Worm (Caenorhabditis elegans): Measurements from ENCODE around the gene C25G4.17.

C25G4.17 gene

DNA sequence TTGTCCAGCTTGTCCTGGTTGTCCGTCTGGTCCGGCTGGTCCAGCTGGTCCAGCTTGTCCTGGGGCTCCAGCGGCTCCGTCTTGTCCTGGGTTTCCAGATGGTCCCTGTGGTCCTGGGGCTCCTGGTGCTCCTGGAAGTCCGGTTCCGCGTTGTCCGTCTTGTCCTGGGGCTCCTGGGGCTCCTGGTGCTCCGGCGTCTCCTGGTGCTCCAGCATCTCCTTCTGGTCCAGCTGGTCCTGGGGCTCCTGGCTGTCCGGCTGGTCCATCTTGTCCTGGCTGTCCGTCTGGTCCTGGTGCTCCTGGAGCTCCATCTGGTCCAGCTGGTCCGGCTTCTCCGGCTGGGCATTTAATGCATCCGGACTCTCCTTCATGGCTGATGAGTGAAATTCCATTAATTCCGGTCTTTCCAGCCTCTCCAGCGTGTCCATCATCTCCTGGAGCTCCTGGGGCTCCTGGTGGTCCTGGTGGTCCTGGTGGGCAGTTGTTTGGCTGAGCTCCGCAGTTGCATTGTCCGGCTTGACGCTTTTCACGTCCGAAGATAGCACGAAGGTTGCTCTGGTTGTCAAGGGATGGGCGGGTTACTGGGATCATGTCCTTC lies 14.0 kb upstream of the C25G4.17 start:
- TF ChIP-seq him-1 (tag; optimal IDR thresholded peaks at IDR 0.05) (no peak), W03F9.2 (tag; optimal IDR thresholded peaks at IDR 0.05) (no peak), dao-5 (tag; optimal IDR thresholded peaks at IDR 0.05) (no peak)

DNA sequence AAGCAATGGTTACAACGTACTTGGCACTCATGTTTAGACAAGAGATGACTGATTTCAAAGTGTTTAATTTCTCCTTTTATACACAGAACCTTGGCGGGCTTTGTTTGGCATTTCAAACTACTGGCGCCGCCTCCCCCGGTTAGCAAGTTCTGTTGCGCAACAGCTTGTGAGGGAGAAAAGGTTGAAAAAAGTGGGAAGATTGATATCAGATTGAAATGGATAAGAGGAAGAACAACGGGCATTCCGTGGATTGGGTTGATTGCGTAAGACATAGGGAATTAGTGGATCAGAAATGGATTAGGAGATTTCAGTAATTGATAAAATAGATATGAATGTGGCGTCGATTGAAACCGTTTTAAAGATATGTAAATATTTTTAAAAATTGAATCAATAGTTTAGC lies 13.3 kb upstream of the C25G4.17 start, which contains the start of gene col-130:
col-130 (minus strand) TSS at position 50 of the 400 bp plus-strand sequence.
- TF ChIP-seq him-1 (tag; optimal IDR thresholded peaks at IDR 0.05) (no peak), dao-5 (tag; optimal IDR thresholded peaks at IDR 0.05) (no peak), W03F9.2 (tag; optimal IDR thresholded peaks at IDR 0.05) (no peak)

DNA sequence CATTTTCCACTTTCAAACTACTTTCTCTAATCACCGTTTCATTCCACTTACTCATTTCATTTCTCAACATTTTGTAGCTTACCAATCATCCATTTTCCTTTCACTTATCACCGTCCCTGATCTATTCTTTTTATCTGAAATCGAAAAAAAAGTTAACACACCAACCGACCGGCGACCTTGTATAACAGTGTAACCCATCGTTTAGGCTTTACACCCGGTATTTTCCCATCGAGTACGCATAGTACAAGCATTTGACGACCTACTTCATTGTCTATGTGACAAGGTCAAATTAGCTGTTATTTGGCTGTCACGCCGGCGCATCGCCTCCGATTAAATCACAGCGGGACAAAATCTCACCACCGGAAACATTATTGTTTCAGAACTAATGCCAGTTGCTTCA lies 12.3 kb upstream of the C25G4.17 start:
- TF ChIP-seq dao-5 (tag; optimal IDR thresholded peaks at IDR 0.05) (no peak), him-1 (tag; optimal IDR thresholded peaks at IDR 0.05) (no peak), W03F9.2 (tag; optimal IDR thresholded peaks at IDR 0.05) (no peak)

DNA sequence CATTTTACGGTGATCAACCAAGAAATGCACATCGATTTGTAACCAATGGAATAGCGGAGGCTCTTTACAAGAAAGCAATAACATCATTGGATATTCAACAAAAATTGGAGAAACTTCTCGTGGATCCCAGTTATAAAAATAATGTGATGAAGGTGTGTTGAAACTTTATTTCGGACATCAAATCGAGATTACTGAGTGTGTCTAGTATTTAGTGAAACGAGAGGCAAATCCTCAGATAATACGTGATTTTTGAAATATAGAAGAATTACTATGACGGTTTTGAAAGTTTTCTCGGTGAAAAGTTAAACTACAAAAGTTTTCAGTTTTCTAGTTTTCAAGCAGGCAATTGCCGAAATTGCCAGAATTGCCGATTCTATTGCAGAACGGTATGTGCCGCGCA lies 10.1 kb upstream of the C25G4.17 start:
- TF ChIP-seq him-1 (tag; optimal IDR thresholded peaks at IDR 0.05) (no peak), W03F9.2 (tag; optimal IDR thresholded peaks at IDR 0.05) (no peak), dao-5 (tag; optimal IDR thresholded peaks at IDR 0.05) (no peak)

DNA sequence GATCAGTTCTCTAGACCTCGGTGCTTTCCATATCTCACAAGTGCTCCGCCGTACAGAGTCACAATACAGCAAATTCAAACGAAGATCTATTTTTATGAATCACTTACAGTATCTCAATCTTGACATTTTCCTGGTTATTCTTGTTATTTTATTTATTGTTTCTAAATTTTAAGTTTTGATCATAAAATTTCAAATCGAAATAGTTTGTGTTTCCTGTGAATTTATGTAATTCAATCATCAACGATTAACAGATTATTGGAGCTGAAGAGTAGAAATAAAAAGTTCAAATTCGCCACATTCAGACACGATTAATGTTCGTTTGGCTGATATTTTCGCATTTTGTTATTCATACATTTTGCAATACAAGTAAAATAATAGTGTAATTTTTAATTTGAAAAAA lies 9.5 kb upstream of the C25G4.17 start, which contains the start of gene clec-184:
clec-184 (plus strand) TSS at position 301 of the 400 bp plus-strand sequence.
- TF ChIP-seq him-1 (tag; optimal IDR thresholded peaks at IDR 0.05) (no peak), dao-5 (tag; optimal IDR thresholded peaks at IDR 0.05) (no peak), W03F9.2 (tag; optimal IDR thresholded peaks at IDR 0.05) (no peak)

DNA sequence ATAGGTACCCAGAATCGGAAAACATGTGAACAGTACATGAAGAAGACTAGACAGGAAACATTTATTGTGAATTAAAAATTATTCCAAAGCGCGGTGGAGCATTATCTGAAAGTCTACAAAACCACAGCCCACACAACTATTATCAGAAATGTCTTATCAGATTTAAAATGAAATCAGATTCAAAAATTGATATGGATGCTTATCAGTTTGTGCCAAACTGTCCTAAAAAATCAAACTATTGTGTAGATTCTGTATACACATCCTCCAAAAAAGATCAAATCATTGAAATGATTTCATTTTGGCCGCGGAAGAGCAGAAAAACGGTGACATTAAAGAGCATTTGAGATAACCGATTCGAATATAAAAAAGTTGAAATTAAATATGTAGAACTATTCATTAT lies 6.4 kb upstream of the C25G4.17 start, which contains the start of gene irg-4:
irg-4 (plus strand) TSS at position 392 of the 400 bp plus-strand sequence.
- no peak for TF ChIP-seq him-1 (tag; optimal IDR thresholded peaks at IDR 0.05)
- no peak for TF ChIP-seq W03F9.2 (tag; optimal IDR thresholded peaks at IDR 0.05)
- no peak for TF ChIP-seq dao-5 (tag; optimal IDR thresholded peaks at IDR 0.05)

DNA sequence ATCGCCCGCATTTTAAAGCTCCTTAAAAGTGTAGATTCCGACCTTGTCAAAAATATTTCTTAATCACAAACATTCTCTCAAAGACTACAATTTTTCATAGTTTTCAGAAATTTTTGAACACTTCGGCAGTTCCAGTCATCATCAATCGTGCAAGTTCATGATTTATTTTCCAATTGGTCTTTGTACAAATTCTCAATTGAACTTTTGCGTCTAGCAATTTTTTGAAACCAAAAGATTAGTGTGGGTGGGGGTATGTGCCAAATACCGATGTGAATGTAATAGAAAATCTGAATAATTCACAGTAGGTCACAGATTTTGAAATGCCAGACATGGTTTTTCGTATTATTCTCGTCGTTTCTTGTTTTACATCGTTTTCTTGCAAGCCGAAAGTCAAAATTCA lies 3.5 kb upstream of the C25G4.17 start, which contains the start of gene clec-185:
clec-185 (plus strand) TSS at position 301 of the 400 bp plus-strand sequence.
- TF ChIP-seq him-1 (tag; optimal IDR thresholded peaks at IDR 0.05) = no peak

DNA sequence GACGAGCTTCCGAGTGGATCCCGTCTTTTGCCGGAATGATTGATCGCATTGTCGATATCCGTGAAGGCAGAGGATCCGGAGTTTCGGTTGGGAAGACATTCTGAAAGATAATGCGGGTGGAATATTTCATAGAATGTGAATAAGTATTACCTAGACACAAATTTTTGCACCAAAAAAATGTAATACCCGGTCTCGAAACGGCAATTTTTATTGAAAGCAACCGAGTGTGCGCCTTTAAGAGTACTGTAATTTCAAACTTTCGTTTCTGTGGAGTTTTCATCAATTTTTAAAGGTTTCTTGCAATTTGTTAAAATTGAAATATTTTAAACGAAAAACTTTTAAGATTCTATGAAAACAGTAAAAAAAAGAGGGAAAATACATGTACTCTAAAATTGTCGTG lies 2.1 kb downstream of the C25G4.17 start, which contains the start of gene C25G4.2:
C25G4.2 (minus strand) TSS at position 100 of the 400 bp plus-strand sequence.
- TF ChIP-seq W03F9.2 (tag; optimal IDR thresholded peaks at IDR 0.05) = no peak
- TF ChIP-seq him-1 (tag; optimal IDR thresholded peaks at IDR 0.05) = no peak
- TF ChIP-seq dao-5 (tag; optimal IDR thresholded peaks at IDR 0.05) = no peak

DNA sequence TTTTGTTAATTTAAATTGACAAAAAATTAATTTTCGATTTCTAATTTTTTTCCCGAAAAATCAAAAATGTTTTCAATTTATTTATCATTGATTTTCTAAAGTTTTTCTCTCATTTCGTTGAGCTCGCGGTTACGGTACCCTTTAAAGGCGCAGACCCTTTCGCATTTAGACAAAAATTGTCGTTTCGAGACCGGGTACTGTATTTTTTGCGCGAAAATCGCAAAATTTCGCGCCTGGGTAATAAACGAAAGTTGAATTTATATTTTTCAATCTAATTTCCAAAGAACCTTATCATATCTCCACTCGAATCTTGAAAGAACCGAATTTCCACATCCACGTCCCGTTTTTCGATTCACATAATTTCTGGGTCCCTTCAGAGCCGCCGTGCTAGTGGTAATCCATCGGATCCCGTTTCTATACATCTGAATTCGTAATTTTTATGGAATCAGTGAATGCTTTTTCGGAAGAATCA lies 3.7 kb downstream of the C25G4.17 start, which contains the start of gene C25G4.3:
C25G4.3 (minus strand) TSS at position 422 of the 472 bp plus-strand sequence.
- TF ChIP-seq him-1 (tag; optimal IDR thresholded peaks at IDR 0.05) (no peak), dao-5 (tag; optimal IDR thresholded peaks at IDR 0.05) (no peak), W03F9.2 (tag; optimal IDR thresholded peaks at IDR 0.05) (no peak)

DNA sequence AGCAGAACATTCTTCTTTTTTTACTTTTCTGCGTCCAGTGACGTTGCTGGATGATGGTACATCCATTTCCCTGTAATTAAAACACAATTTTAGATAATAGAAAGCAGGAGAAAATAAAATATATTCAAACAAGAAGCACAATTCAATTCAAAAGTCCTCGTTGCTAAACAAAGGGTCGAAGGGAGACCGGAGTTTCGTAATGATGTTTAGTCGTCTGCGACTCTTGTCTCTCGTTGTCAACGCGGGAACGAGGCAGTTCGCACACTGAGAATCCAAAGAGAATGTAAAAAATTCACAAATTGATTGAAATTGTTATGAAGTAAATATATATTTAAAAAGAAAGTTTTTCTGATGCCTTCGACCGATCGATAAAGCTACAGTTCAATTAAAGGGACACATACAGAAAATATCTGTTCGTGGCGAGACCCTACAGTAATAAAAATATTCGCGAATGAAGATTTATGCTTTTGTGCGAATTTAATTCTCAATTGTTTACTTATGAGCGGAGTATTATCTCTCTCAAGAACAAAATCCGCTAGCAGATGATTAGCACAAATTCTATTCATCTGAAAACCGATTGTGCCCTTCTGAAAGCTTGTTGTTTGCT lies 9.5 kb downstream of the C25G4.17 start, which contains the start of gene dpy-26:
dpy-26 (minus strand) TSS at position 111 of the 607 bp plus-strand sequence.
- TF ChIP-seq W03F9.2 (tag; optimal IDR thresholded peaks at IDR 0.05) (peak; percentile 7), him-1 (tag; optimal IDR thresholded peaks at IDR 0.05) (no peak)

DNA sequence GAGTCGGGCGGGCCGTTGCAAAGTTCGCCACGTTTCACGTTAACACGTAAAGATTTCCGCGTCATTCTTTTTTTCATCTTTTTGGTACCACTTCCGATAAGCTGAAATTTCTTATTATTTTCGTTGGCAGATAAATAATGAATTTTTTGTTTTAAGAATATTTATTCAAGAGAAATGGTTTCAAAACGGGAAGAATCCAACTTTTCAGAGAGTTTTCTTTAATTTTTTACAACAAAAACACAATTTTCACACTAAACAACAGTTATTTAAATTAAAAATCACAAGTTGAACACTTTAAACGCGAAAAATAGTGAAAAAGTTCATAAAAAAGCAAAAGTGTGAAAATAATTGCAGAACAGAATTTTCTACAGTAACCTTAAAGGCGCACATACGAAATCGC lies 12.3 kb downstream of the C25G4.17 start, which contains the start of gene spe-44:
spe-44 (minus strand) TSS at position 101 of the 400 bp plus-strand sequence.
- TF ChIP-seq W03F9.2 (tag; optimal IDR thresholded peaks at IDR 0.05) = no peak
- TF ChIP-seq dao-5 (tag; optimal IDR thresholded peaks at IDR 0.05) = no peak
- no peak for TF ChIP-seq him-1 (tag; optimal IDR thresholded peaks at IDR 0.05)

DNA sequence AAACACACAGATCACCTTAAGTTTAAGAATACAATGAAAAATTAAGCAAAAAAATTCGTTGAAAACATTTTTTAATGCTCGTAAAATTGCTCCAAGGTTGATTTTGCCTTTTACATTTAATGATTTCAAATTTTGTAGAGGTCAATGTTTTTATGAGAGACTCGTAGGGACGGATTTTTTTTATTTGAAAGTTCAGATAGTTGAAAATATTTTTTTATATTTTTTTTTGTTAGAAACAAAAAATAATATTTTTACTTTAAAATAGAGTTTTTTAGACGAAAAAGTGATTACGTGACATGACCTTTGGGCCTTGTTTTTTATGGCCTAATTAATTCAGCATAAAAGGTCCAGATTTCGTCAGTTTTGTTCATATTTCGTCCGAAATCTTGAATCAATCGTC lies 12.9 kb downstream of the C25G4.17 start, which contains the start of gene smz-1:
smz-1 (plus strand) TSS at position 301 of the 400 bp plus-strand sequence.
- TF ChIP-seq dao-5 (tag; optimal IDR thresholded peaks at IDR 0.05) = no peak
- TF ChIP-seq him-1 (tag; optimal IDR thresholded peaks at IDR 0.05) = no peak
- TF ChIP-seq W03F9.2 (tag; optimal IDR thresholded peaks at IDR 0.05) = no peak

DNA sequence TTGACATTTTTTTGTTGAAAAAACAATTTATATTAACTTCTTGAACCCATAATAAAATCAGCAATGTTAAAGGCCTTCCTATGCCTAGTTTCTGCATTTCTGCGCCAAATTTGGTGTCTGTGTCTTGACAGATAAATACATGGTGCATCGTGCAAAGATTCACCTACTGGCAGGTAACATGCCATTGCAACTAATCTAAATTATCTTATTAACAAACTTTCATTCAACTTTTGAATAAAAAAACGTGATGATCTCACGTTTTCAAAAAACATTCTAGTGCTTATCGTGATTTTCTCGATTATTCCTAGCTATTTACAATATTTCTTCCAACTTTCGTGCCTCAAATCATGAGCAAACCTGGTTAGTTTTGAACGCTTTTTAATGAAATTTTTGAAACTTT lies 14.8 kb downstream of the C25G4.17 start, which contains the start of gene C25G4.7:
C25G4.7 (plus strand) TSS at position 301 of the 400 bp plus-strand sequence.
- no peak for TF ChIP-seq W03F9.2 (tag; optimal IDR thresholded peaks at IDR 0.05)
- no peak for TF ChIP-seq dao-5 (tag; optimal IDR thresholded peaks at IDR 0.05)
- no peak for TF ChIP-seq him-1 (tag; optimal IDR thresholded peaks at IDR 0.05)

DNA sequence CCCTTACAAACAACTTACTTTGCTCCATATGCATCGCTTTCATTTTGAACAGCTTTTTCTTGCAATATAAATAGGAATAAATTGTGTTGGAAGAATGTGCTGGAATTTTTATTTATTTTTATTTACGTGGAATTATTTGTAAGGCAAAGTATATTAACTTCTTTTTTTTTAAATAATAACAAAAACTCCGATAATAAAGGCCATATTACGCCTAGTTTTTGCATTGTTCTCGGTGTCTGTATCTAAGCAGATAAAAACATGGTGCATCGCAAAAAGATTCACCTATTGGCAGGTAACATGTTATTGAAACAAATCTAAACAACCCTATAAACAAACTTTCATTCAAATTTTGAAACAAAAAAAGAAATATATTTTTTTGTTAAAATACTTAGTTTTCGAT lies 21.6 kb downstream of the C25G4.17 start, which contains the start of gene C25G4.8:
C25G4.8 (minus strand) TSS at position 101 of the 400 bp plus-strand sequence.
- TF ChIP-seq him-1 (tag; optimal IDR thresholded peaks at IDR 0.05) (no peak), dao-5 (tag; optimal IDR thresholded peaks at IDR 0.05) (no peak), W03F9.2 (tag; optimal IDR thresholded peaks at IDR 0.05) (no peak)

Data from whole organism, L4/young adult.